Fruit fly (Drosophila melanogaster) whole organism, embryonic: ENCODE measurements around the gene CG34357.

ENCODE experiments used
- Bdp1 ChIP-seq: fragments of 200-800 bp; sonication (Bioruptor generic); optimal IDR thresholded peaks from 3 replicates; lab custom pipeline; 2016; ENCODE audit warnings: missing biosample characterization, missing genetic modification characterization
- Bgb ChIP-seq: fragments of 200-800 bp; sonication (Bioruptor generic); IDR thresholded peaks from 2 replicates; pipeline ENCODE4 v1.3.6; 2022; ENCODE audit warnings: missing biosample characterization, missing genetic modification characterization; ENCODE audit not compliant: partially characterized antibody
- CG10209 ChIP-seq: fragments of 200-800 bp; sonication (Bioruptor generic); optimal IDR thresholded peaks from 3 replicates; lab custom pipeline; 2017; ENCODE audit warnings: missing biosample characterization, mild to moderate bottlenecking, missing genetic modification characterization, missing genetic modification reagents
- CG13123 ChIP-seq: fragments of 200-800 bp; sonication (Bioruptor generic); optimal IDR thresholded peaks from 2 replicates; lab custom pipeline; 2016; ENCODE audit warnings: missing biosample characterization, missing genetic modification characterization
- CG14860 ChIP-seq: fragments of 200-800 bp; sonication (Bioruptor generic); IDR thresholded peaks from 3 replicates; pipeline ENCODE4 v1.3.6; 2022; ENCODE audit warnings: missing biosample characterization, missing genetic modification characterization; ENCODE audit not compliant: partially characterized antibody
- CG14965 ChIP-seq: fragments of 200-800 bp; sonication (Bioruptor generic); optimal IDR thresholded peaks from 2 replicates; lab custom pipeline; 2016; ENCODE audit warnings: missing biosample characterization, missing genetic modification characterization, borderline replicate concordance
- CG15479 ChIP-seq: fragments of 200-800 bp; sonication (Bioruptor generic); optimal IDR thresholded peaks from 3 replicates; lab custom pipeline; 2019; ENCODE audit warnings: missing biosample characterization, mild to moderate bottlenecking, missing genetic modification characterization, moderate library complexity
- CG17328 ChIP-seq: fragments of 200-800 bp; sonication (Bioruptor generic); IDR thresholded peaks from 2 replicates; pipeline ENCODE4 v1.3.6; 2022; ENCODE audit warnings: missing biosample characterization, missing genetic modification characterization
- CG30020 ChIP-seq: fragments of 200-800 bp; optimal IDR thresholded peaks from 2 replicates; lab custom pipeline; 2019; ENCODE audit warnings: missing biosample characterization, mild to moderate bottlenecking, missing genetic modification characterization, moderate library complexity
- CG34224 ChIP-seq: fragments of 200-800 bp; sonication (Bioruptor generic); IDR thresholded peaks from 3 replicates; pipeline ENCODE4 v1.3.6; 2022; ENCODE audit warnings: missing biosample characterization, missing genetic modification characterization; ENCODE audit not compliant: partially characterized antibody
- CG34376 ChIP-seq: fragments of 200-800 bp; sonication (Bioruptor generic); optimal IDR thresholded peaks from 2 replicates; lab custom pipeline; 2018; ENCODE audit warnings: missing biosample characterization, mild to moderate bottlenecking, missing genetic modification characterization
- CG34422 ChIP-seq: fragments of 200-800 bp; sonication (Bioruptor generic); IDR thresholded peaks from 3 replicates; pipeline ENCODE4 v1.3.6; 2022; ENCODE audit warnings: missing biosample characterization, missing genetic modification characterization
- CG3995 ChIP-seq: fragments of 200-800 bp; sonication (Bioruptor generic); optimal IDR thresholded peaks from 3 replicates; lab custom pipeline; 2016; ENCODE audit warnings: missing biosample characterization, missing genetic modification characterization
- CG4730 ChIP-seq: fragments of 200-800 bp; sonication (Bioruptor generic); IDR thresholded peaks from 2 replicates; pipeline ENCODE4 v1.3.6; 2022; ENCODE audit warnings: missing biosample characterization, missing genetic modification characterization
- CG9797 ChIP-seq: fragments of 200-800 bp; sonication (Bioruptor generic); optimal IDR thresholded peaks from 3 replicates; lab custom pipeline; 2018; ENCODE audit warnings: missing biosample characterization, mild to moderate bottlenecking, missing genetic modification characterization
- Deaf1 ChIP-seq: fragments of 200-800 bp; optimal IDR thresholded peaks from 3 replicates; lab custom pipeline; 2019; ENCODE audit warnings: missing biosample characterization, mild to moderate bottlenecking, missing genetic modification characterization, moderate library complexity
- Dip3 ChIP-seq: fragments of 200-800 bp; sonication (Bioruptor generic); optimal IDR thresholded peaks from 3 replicates; lab custom pipeline; 2016; ENCODE audit warnings: missing biosample characterization, missing genetic modification characterization
- Dref ChIP-seq: fragments of 200-800 bp; sonication (Bioruptor generic); IDR thresholded peaks from 2 replicates; pipeline ENCODE4 v1.3.6; 2022; ENCODE audit warnings: missing biosample characterization, missing genetic modification characterization
- Drgx ChIP-seq: fragments of 200-800 bp; sonication (Bioruptor generic); IDR thresholded peaks from 2 replicates; pipeline ENCODE4 v1.3.6; 2022; ENCODE audit warnings: missing biosample characterization, missing genetic modification characterization
- E2f1 ChIP-seq: fragments of 200-800 bp; sonication (Bioruptor generic); IDR thresholded peaks from 2 replicates; pipeline ENCODE4 v1.3.6; 2022; ENCODE audit warnings: missing biosample characterization, missing genetic modification characterization
- HLH3B ChIP-seq: fragments of 200-800 bp; sonication (Bioruptor generic); IDR thresholded peaks from 2 replicates; pipeline ENCODE4 v1.3.6; 2022; ENCODE audit warnings: missing biosample characterization, missing genetic modification characterization
- Med ChIP-seq: fragments of 200-800 bp; sonication (Bioruptor generic); peaks from one replicate; lab custom pipeline; 2016; ENCODE audit warnings: missing biosample characterization, missing genetic modification characterization, mild to moderate bottlenecking, inconsistent platforms, moderate library complexity
- Pdp1 ChIP-seq, 2 experiments: fragments of 200-800 bp; sonication (Bioruptor generic); optimal IDR thresholded peaks; 3 replicates each; lab custom pipeline; 2016; ENCODE audit warnings: missing biosample characterization in 2 of 2, missing genetic modification characterization in 2 of 2, mild to moderate bottlenecking in 1 of 2, moderate library complexity in 1 of 2
- ap ChIP-seq: fragments of 200-800 bp; sonication (Bioruptor generic); IDR thresholded peaks from 2 replicates; pipeline ENCODE4 v1.3.6; 2022; ENCODE audit warnings: missing biosample characterization, missing genetic modification characterization
- chinmo ChIP-seq: fragments of 200-800 bp; sonication (Bioruptor generic); IDR thresholded peaks from 4 replicates; pipeline ENCODE4 v1.3.6; 2022; ENCODE audit warnings: missing biosample characterization, missing genetic modification characterization; ENCODE audit not compliant: partially characterized antibody
- cwo ChIP-seq: fragments of 200-800 bp; sonication (Bioruptor generic); optimal IDR thresholded peaks from 3 replicates; lab custom pipeline; 2017; ENCODE audit warnings: missing biosample characterization, missing genetic modification characterization, mild to moderate bottlenecking, moderate library complexity, missing genetic modification reagents
- ewg ChIP-seq: fragments of 200-800 bp; sonication (Bioruptor generic); optimal IDR thresholded peaks from 3 replicates; lab custom pipeline; 2017; ENCODE audit warnings: mild to moderate bottlenecking, missing biosample characterization, missing genetic modification reagents, missing genetic modification characterization
- exex ChIP-seq: fragments of 200-800 bp; sonication (Bioruptor generic); optimal IDR thresholded peaks from 4 replicates; lab custom pipeline; 2018; ENCODE audit warnings: missing biosample characterization, mild to moderate bottlenecking, missing genetic modification characterization, moderate library complexity
- ftz-f1 ChIP-seq: fragments of 200-800 bp; sonication (Bioruptor generic); optimal IDR thresholded peaks from 2 replicates; lab custom pipeline; 2016; ENCODE audit warnings: missing biosample characterization, missing genetic modification characterization
- grn ChIP-seq: fragments of 200-800 bp; sonication (Bioruptor generic); optimal IDR thresholded peaks from 3 replicates; lab custom pipeline; 2017; ENCODE audit warnings: missing biosample characterization, missing genetic modification characterization
- hkb ChIP-seq, 2 experiments: fragments of 200-800 bp in 1 of 2; fragments of >200 bp in 1 of 2; sonication (Bioruptor generic) in 1 of 2; IDR thresholded peaks in 1 of 2; optimal IDR thresholded peaks in 1 of 2; 2 replicates each; pipeline versions ENCODE4 v1.3.6 to Lab custom; 2017 to 2022; ENCODE audit warnings: missing biosample characterization in 1 of 2, missing genetic modification characterization in 1 of 2
- inv ChIP-seq: fragments of 200-800 bp; sonication (Bioruptor generic); IDR thresholded peaks from 2 replicates; pipeline ENCODE4 v1.3.6; 2022; ENCODE audit warnings: missing biosample characterization, missing genetic modification characterization; ENCODE audit not compliant: partially characterized antibody
- lmd ChIP-seq: fragments of 200-800 bp; sonication (Bioruptor generic); IDR thresholded peaks from 2 replicates; pipeline ENCODE4 v1.3.6; 2022; ENCODE audit warnings: missing biosample characterization, missing genetic modification characterization
- mirr ChIP-seq: fragments of 200-800 bp; sonication (Bioruptor generic); optimal IDR thresholded peaks from 3 replicates; lab custom pipeline; 2018; ENCODE audit warnings: missing biosample characterization, mild to moderate bottlenecking, missing genetic modification characterization
- mld ChIP-seq: fragments of 200-800 bp; sonication (Bioruptor generic); IDR thresholded peaks from 3 replicates; pipeline ENCODE4 v1.3.6; 2022; ENCODE audit warnings: missing biosample characterization, missing genetic modification characterization; ENCODE audit not compliant: partially characterized antibody
- pum ChIP-seq: fragments of 200-800 bp; sonication (Bioruptor generic); optimal IDR thresholded peaks from 2 replicates; lab custom pipeline; 2016; ENCODE audit warnings: missing biosample characterization, missing genetic modification characterization
- run ChIP-seq: fragments of 200-800 bp; sonication (Bioruptor generic); optimal IDR thresholded peaks from 3 replicates; lab custom pipeline; 2018; ENCODE audit warnings: missing biosample characterization, mild to moderate bottlenecking, missing genetic modification characterization
- sc ChIP-seq, 3 experiments: fragments of >200 bp in 2 of 3; fragments of 200-800 bp in 1 of 3; sonication (Bioruptor generic) in 1 of 3; optimal IDR thresholded peaks; 2 replicates in 2 of 3; 3 replicates in 1 of 3; lab custom pipeline; 2017; ENCODE audit warnings: mild to moderate bottlenecking in 1 of 3, missing biosample characterization in 1 of 3, missing genetic modification characterization in 1 of 3, missing genetic modification reagents in 1 of 3
- scrt ChIP-seq: fragments of 200-800 bp; sonication (Bioruptor generic); optimal IDR thresholded peaks from 2 replicates; lab custom pipeline; 2018; ENCODE audit warnings: missing biosample characterization, mild to moderate bottlenecking, missing genetic modification characterization, moderate library complexity
- sd ChIP-seq: fragments of 200-800 bp; sonication (Bioruptor generic); optimal IDR thresholded peaks from 3 replicates; lab custom pipeline; 2018; ENCODE audit warnings: missing biosample characterization, mild to moderate bottlenecking, missing genetic modification characterization, moderate library complexity
- sug ChIP-seq: fragments of 200-800 bp; optimal IDR thresholded peaks from 2 replicates; lab custom pipeline; 2019; ENCODE audit warnings: missing biosample characterization, mild to moderate bottlenecking, missing genetic modification characterization, moderate library complexity
- tna ChIP-seq: fragments of 200-800 bp; sonication (Bioruptor generic); IDR thresholded peaks from 2 replicates; pipeline ENCODE4 v1.3.6; 2022; ENCODE audit warnings: missing biosample characterization, missing genetic modification characterization; ENCODE audit not compliant: partially characterized antibody
- trh ChIP-seq: fragments of 200-800 bp; sonication (Bioruptor generic); optimal IDR thresholded peaks from 2 replicates; lab custom pipeline; 2016; ENCODE audit warnings: missing biosample characterization, missing genetic modification characterization
- zen2 ChIP-seq: fragments of 200-800 bp; sonication (Bioruptor generic); IDR thresholded peaks from 3 replicates; pipeline ENCODE4 v1.3.6; 2022; ENCODE audit warnings: missing biosample characterization, missing genetic modification characterization; ENCODE audit not compliant: partially characterized antibody
- zf30C ChIP-seq: fragments of 200-800 bp; sonication (Bioruptor generic); optimal IDR thresholded peaks from 3 replicates; lab custom pipeline; 2018; ENCODE audit warnings: missing biosample characterization, mild to moderate bottlenecking, missing genetic modification characterization

CG34357 gene

DNA sequence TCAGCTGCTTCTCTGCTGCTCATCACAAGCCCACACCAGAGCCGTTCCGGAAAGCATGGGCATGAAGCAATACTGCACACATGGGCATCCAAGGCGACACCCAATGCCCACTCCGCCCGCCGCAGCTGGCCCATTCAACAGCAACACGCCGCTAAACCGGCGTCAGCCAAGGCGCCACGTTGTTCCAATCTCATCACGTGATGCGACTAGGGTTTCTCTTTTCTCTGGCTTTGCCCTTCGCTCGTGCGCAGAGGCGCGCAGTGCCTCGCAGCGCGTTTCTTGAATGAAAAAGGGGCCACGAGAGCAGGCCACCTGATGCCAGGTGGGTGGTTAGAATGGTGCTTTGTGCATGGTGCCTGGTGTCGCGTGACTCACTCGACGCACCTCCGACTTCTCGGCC lies 108.6 kb downstream of the CG34357 start (continued):
- TF ChIP-seq cwo (GFP tag; lab: Kevin White, UChicago) (peak; percentile 91), hkb (optimal IDR thresholded peaks at IDR 0.05; lab: Kevin White, UChicago) (no peak), hkb (GFP tag; IDR thresholded peaks at IDR 0.05; lab: Robert Waterston, UW) (peak; percentile 27; the same call in 1 of the 2 replicates), zen2 (GFP tag; lab: Robert Waterston, UW) (peak; percentile 57; the same call in 1 of the 3 replicates), CG34422 (GFP tag; lab: Robert Waterston, UW) (peak; percentile 48; the same call in 1 of the 3 replicates), ftz-f1 (GFP tag; lab: Kevin White, UChicago) (peak; percentile 7), CG34224 (GFP tag; lab: Robert Waterston, UW) (0 out of 3 replicates have a peak, but pooled peaks have one; percentile 23), ewg (GFP tag; lab: Kevin White, UChicago) (peak; percentile 3), CG30020 (tag; lab: Kevin White, UChicago) (no peak), scrt (peak; percentile 56), inv (no peak)

DNA sequence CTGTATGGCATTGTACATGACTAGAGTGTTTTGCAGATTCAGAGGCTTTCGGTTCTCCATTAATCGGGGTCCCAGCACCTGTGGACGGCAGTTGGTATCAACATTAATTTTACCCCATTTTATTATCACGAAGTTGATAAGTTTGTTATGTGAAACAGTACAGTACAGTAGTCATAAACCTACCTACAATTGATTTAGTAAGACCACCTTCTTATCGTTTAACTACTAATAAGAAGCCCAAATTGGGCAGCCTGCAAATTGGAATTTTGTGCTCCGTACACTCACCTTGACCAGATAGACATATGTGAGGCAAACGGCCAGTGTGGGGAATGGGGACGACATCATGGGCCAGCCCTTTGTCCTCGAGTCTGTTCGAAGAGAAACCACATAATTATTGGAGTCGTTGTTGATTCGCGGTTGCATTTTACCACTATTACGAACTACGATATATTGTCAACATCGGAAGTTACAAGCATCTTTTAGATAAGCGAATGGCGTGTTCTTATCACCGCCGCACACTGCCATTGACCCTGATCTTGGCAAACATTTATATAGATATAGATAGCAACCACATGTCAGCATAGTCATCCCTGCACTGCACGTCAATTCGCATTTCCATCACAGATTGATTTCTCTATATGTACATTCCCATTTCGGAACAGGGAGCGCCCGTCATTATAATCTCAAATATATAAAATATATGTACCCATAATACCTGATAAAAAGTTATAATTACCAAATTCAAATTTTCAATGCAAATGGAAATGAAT lies 111.2 kb downstream of the CG34357 start:
- TF ChIP-seq exex (tag; lab: Kevin White, UChicago), result peak; percentile 83
- peak; percentile 12 for TF ChIP-seq CG15479 (GFP tag; lab: Kevin White, UChicago)
- TF ChIP-seq lmd (GFP tag; lab: Robert Waterston, UW), result no peak
- peak in 1 of 2 experiments; percentile 39 for TF ChIP-seq Pdp1 (GFP tag; optimal IDR thresholded peaks at IDR 0.05; lab: Kevin White, UChicago)
- peak; percentile 39 for TF ChIP-seq sd (tag; lab: Kevin White, UChicago)
- TF ChIP-seq chinmo, result 0 out of 4 replicates have a peak, but pooled peaks have one; percentile 24
- TF ChIP-seq Med, result peak; percentile 33
- TF ChIP-seq CG34376 (GFP tag; lab: Kevin White, UChicago), result peak; percentile 2
- no peak for TF ChIP-seq CG4730 (GFP tag; lab: Robert Waterston, UW)
- TF ChIP-seq sug (tag; lab: Kevin White, UChicago), result peak; percentile 43
- peak; percentile 83 for TF ChIP-seq mirr (GFP tag; lab: Kevin White, UChicago)
- TF ChIP-seq ap, result no peak
- no peak for TF ChIP-seq CG14965 (GFP tag; lab: Kevin White, UChicago)
- TF ChIP-seq pum (GFP tag; lab: Kevin White, UChicago), result no peak
- no peak for TF ChIP-seq HLH3B

DNA sequence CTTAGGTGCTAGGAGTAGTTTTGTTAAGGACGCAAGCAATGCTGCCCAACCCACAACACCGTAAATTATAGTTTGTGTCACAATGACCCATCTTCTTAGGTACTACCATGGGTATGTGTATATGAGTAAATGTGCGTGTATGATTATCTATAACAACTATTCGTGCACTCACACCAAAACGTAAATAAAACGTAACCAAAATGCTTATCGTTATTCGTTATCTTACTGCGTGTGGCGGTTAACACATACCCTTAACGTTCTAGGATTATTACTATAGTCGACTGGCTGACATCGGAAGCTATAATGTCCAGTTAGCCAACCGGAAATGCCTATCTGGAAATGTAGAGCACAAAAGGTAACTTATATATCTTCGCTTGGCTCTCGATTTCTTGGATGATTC lies 112.8 kb downstream of the CG34357 start:
- peak; percentile 62; the same call in 1 of the 2 replicates for TF ChIP-seq Bgb (GFP tag; lab: Robert Waterston, UW)
- no peak for TF ChIP-seq CG9797 (GFP tag; lab: Kevin White, UChicago)
- TF ChIP-seq chinmo, result no peak
- peak; percentile 37; the same call in 1 of the 3 replicates for TF ChIP-seq CG14860 (GFP tag; lab: Robert Waterston, UW)
- TF ChIP-seq grn (GFP tag; lab: Kevin White, UChicago), result peak; percentile 60
- no peak for TF ChIP-seq CG13123 (GFP tag; lab: Kevin White, UChicago)
- TF ChIP-seq CG10209 (GFP tag; lab: Kevin White, UChicago), result no peak
- no peak for TF ChIP-seq Dip3 (GFP tag; lab: Kevin White, UChicago)
- TF ChIP-seq Dref (GFP tag; lab: Robert Waterston, UW), result no peak
- no peak for TF ChIP-seq Deaf1
- TF ChIP-seq Drgx (GFP tag; lab: Robert Waterston, UW), result no peak
- 0 out of 3 replicates have a peak, but pooled peaks have one; percentile 42 for TF ChIP-seq mld
- TF ChIP-seq tna, result peak; percentile 69
- no peak for TF ChIP-seq E2f1 (GFP tag; lab: Robert Waterston, UW)
- no peak for TF ChIP-seq Bdp1
- no peak for TF ChIP-seq CG3995 (GFP tag; lab: Kevin White, UChicago)
- no peak for TF ChIP-seq CG17328
- TF ChIP-seq zf30C, result no peak
- no peak for TF ChIP-seq trh
- TF ChIP-seq sc (optimal IDR thresholded peaks at IDR 0.05; lab: Kevin White, UChicago), result no peak
- no peak for TF ChIP-seq sc (GFP tag; optimal IDR thresholded peaks at IDR 0.05; lab: Kevin White, UChicago)
- no peak for TF ChIP-seq run (tag; lab: Kevin White, UChicago)
